Fruit fly (Drosophila melanogaster) whole organism, pupa: ENCODE results near the gene gammaCOP.

ENCODE experiments used
- Ets98B ChIP-seq: fragments of 200-800 bp; sonication (Bioruptor generic); IDR thresholded peaks from 2 replicates; pipeline ENCODE4 v1.3.6; 2022; ENCODE audit warnings: missing biosample characterization, missing genetic modification characterization
- Pif1A ChIP-seq: fragments of 200-800 bp; sonication (Bioruptor generic); optimal IDR thresholded peaks from 3 replicates; lab custom pipeline; 2016; ENCODE audit warnings: missing biosample characterization, missing genetic modification characterization
- Pif1B ChIP-seq: fragments of 200-800 bp; sonication (Bioruptor generic); optimal IDR thresholded peaks from 3 replicates; lab custom pipeline; 2016; ENCODE audit warnings: missing biosample characterization, missing genetic modification characterization

DNA sequence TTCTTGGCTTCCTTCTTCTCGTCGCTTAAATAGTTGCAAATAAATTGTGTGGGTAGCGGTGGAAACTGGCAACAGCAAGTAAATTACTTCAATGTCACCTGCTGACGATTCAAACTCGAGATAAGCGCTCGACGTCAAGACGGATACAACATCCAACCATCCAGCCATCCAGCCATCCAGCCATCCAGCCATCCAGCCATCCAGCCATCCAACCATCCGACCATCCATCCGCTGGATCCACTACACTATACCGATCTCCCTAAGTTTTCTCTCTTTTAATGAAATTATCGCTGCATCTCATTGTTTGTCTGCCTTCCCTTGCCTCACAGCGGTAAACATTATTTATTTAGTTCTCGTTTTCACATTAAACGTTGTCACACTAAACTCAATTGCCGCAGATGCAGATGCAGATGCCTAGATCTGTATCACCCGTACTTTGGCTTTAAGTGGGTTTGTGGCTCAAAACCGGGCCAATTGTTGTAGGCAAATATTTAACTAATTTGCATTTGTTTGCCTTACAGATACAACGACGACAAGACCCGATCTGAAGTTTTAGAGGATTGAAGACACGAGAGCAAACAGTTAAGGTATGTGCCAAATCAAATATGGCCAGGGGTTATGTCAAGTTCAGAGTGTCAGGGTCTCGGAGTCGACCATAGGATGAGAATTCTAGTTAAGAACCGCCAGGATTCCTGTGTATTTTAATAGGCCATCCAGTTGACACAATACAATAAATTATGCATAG is 23.0 kb upstream of the gammaCOP start:
- TF ChIP-seq Pif1B: no peak
- TF ChIP-seq Pif1A: no peak
- no peak for TF ChIP-seq Ets98B (GFP tag; lab: Robert Waterston, UW)
